Worm (Caenorhabditis elegans): ENCODE data around the gene ric-4.

DNA sequence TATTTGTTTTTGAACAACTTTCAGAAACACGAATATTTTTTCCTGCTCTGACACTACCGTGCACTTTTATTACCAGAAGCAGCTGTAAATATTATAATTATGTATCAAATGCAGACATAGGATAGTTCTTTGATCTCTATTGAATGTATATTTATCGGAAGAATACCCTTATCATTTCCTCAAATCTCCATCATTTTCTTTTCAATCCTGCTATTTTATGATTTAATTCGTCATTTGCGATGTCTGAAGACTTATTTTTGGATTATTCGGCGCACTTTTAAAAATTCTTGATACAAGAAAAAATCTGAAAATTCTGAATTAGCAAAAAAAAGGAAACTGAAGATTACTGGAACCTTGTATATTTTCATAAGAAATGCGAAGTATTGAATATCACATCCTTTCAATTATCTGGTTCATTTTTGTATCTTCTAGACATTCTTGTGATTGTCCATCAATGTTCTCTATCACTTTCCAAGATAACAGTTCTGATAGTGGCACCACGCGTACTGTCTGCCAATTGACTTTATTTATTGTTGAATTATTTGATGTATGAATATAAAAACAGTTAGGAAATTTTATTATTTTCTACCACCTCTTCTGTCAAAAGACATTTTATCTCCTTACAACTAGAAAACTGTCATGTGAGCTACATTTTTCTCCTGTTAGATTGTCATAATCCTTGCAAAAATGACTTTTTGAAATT is 25.9 kb downstream of the ric-4 start:
- no peak for TF ChIP-seq ztf-23 (GFP tag; IDR thresholded peaks at IDR 0.05)
- TF ChIP-seq cog-1 (tag; optimal IDR thresholded peaks at IDR 0.05): no peak
- no peak for TF ChIP-seq tab-1 (GFP tag; IDR thresholded peaks at IDR 0.05)
- TF ChIP-seq T22C8.4 (GFP tag; IDR thresholded peaks at IDR 0.05): no peak

Measured in whole organism, midembryonic.